Fruit fly (Drosophila melanogaster) whole organism, embryonic: ENCODE measurements around the gene CG43346.
A peak's percentile ranks its signal among the peaks of the same experiment; 100 is the strongest.

Source experiments
- CG10431 ChIP-seq: fragments of 200-800 bp; sonication (Bioruptor generic); optimal IDR thresholded peaks from 3 replicates; lab custom pipeline; 2018; ENCODE audit warnings: missing biosample characterization, mild to moderate bottlenecking, missing genetic modification characterization
- CG10543 ChIP-seq: fragments of 200-800 bp; sonication (Bioruptor generic); optimal IDR thresholded peaks from 3 replicates; lab custom pipeline; 2017; ENCODE audit warnings: missing biosample characterization, mild to moderate bottlenecking, missing genetic modification characterization, moderate library complexity
- CG10654 ChIP-seq: fragments of 200-800 bp; sonication (Bioruptor generic); optimal IDR thresholded peaks from 2 replicates; lab custom pipeline; 2016; ENCODE audit warnings: missing biosample characterization, missing genetic modification characterization
- CG10959 ChIP-seq: fragments of 200-800 bp; sonication (Bioruptor generic); IDR thresholded peaks from 2 replicates; pipeline ENCODE4 v1.3.6; 2022; ENCODE audit warnings: missing biosample characterization, missing genetic modification characterization
- CG11085 ChIP-seq: fragments of 200-800 bp; sonication (Bioruptor generic); IDR thresholded peaks from 2 replicates; pipeline ENCODE4 v1.3.6; 2022; ENCODE audit warnings: missing biosample characterization, missing genetic modification characterization
- CG12659 ChIP-seq: fragments of 200-800 bp; sonication (Bioruptor generic); optimal IDR thresholded peaks from 3 replicates; lab custom pipeline; 2017; ENCODE audit warnings: mild to moderate bottlenecking, missing biosample characterization, missing genetic modification reagents, missing genetic modification characterization
- CG12744 ChIP-seq: fragments of 200-800 bp; sonication (Bioruptor generic); optimal IDR thresholded peaks from 2 replicates; lab custom pipeline; 2016; ENCODE audit warnings: missing biosample characterization, missing genetic modification characterization
- CG13287 ChIP-seq: fragments of 200-800 bp; sonication (Bioruptor generic); IDR thresholded peaks from 2 replicates; pipeline ENCODE4 v1.3.6; 2022; ENCODE audit warnings: missing biosample characterization, missing genetic modification characterization; ENCODE audit not compliant: partially characterized antibody
- CG13775 ChIP-seq: fragments of 200-800 bp; sonication (Bioruptor generic); optimal IDR thresholded peaks from 3 replicates; lab custom pipeline; 2017; ENCODE audit warnings: missing biosample characterization, mild to moderate bottlenecking, missing genetic modification characterization
- CG14014 ChIP-seq: fragments of 200-800 bp; sonication (Bioruptor generic); IDR thresholded peaks from 2 replicates; pipeline ENCODE4 v1.3.6; 2022; ENCODE audit warnings: missing biosample characterization, missing genetic modification characterization
- CG14710 ChIP-seq: fragments of 200-800 bp; sonication (Bioruptor generic); optimal IDR thresholded peaks from 3 replicates; lab custom pipeline; 2019; ENCODE audit warnings: missing biosample characterization, mild to moderate bottlenecking, missing genetic modification characterization, moderate library complexity
- CG1529 ChIP-seq: fragments of 200-800 bp; sonication (Bioruptor generic); optimal IDR thresholded peaks from 3 replicates; lab custom pipeline; 2018; ENCODE audit warnings: missing biosample characterization, missing genetic modification characterization
- CG15479 ChIP-seq: fragments of 200-800 bp; sonication (Bioruptor generic); optimal IDR thresholded peaks from 3 replicates; lab custom pipeline; 2019; ENCODE audit warnings: missing biosample characterization, mild to moderate bottlenecking, missing genetic modification characterization, moderate library complexity
- CG17361 ChIP-seq: fragments of 200-800 bp; sonication (Bioruptor generic); IDR thresholded peaks from 3 replicates; pipeline ENCODE4 v1.3.6; 2022; ENCODE audit warnings: missing biosample characterization, missing genetic modification characterization
- CG17568 ChIP-seq: fragments of 200-800 bp; sonication (Bioruptor generic); optimal IDR thresholded peaks from 2 replicates; lab custom pipeline; 2018; ENCODE audit warnings: missing biosample characterization, mild to moderate bottlenecking, missing genetic modification characterization, moderate library complexity
- CG1832 ChIP-seq: fragments of 200-800 bp; sonication (Bioruptor generic); optimal IDR thresholded peaks from 2 replicates; lab custom pipeline; 2017; ENCODE audit warnings: missing biosample characterization, mild to moderate bottlenecking, missing genetic modification characterization, inconsistent platforms
- CG18619 ChIP-seq: fragments of 200-800 bp; sonication (Bioruptor generic); optimal IDR thresholded peaks from 3 replicates; lab custom pipeline; 2017; ENCODE audit warnings: missing biosample characterization, mild to moderate bottlenecking, missing genetic modification characterization
- CG30403 ChIP-seq: fragments of 200-800 bp; sonication (Bioruptor generic); optimal IDR thresholded peaks from 3 replicates; lab custom pipeline; 2016; ENCODE audit warnings: missing biosample characterization, missing genetic modification characterization
- CG3281 ChIP-seq: fragments of 200-800 bp; sonication (Bioruptor generic); optimal IDR thresholded peaks from 3 replicates; lab custom pipeline; 2017; ENCODE audit warnings: missing biosample characterization, mild to moderate bottlenecking, missing genetic modification characterization
- CG34376 ChIP-seq: fragments of 200-800 bp; sonication (Bioruptor generic); optimal IDR thresholded peaks from 2 replicates; lab custom pipeline; 2018; ENCODE audit warnings: missing biosample characterization, mild to moderate bottlenecking, missing genetic modification characterization
- CG3838 ChIP-seq: fragments of 200-800 bp; sonication (Bioruptor generic); optimal IDR thresholded peaks from 3 replicates; lab custom pipeline; 2016; ENCODE audit warnings: missing biosample characterization, missing genetic modification characterization
- CG3995 ChIP-seq: fragments of 200-800 bp; sonication (Bioruptor generic); optimal IDR thresholded peaks from 3 replicates; lab custom pipeline; 2016; ENCODE audit warnings: missing biosample characterization, missing genetic modification characterization
- CG4404 ChIP-seq: fragments of 200-800 bp; sonication (Bioruptor generic); IDR thresholded peaks from 2 replicates; pipeline ENCODE4 v1.3.6; 2022; ENCODE audit warnings: missing biosample characterization, missing genetic modification characterization
- CG4854 ChIP-seq: fragments of 200-800 bp; sonication (Bioruptor generic); optimal IDR thresholded peaks from 2 replicates; lab custom pipeline; 2016; ENCODE audit warnings: missing biosample characterization, missing genetic modification characterization, inconsistent platforms
- CG5953 ChIP-seq: fragments of 200-800 bp; sonication (Bioruptor generic); IDR thresholded peaks from 2 replicates; pipeline ENCODE4 v1.3.6; 2022; ENCODE audit warnings: missing biosample characterization, missing genetic modification characterization
- CG8924 ChIP-seq: fragments of 200-800 bp; optimal IDR thresholded peaks from 3 replicates; lab custom pipeline; 2019; ENCODE audit warnings: missing biosample characterization, mild to moderate bottlenecking, missing genetic modification characterization, moderate library complexity
- Dll ChIP-seq: fragments of 200-800 bp; sonication (Bioruptor generic); IDR thresholded peaks from 4 replicates; pipeline ENCODE4 v1.3.6; 2022; ENCODE audit warnings: missing biosample characterization, missing genetic modification characterization; ENCODE audit not compliant: partially characterized antibody
- Dref ChIP-seq: fragments of 200-800 bp; sonication (Bioruptor generic); IDR thresholded peaks from 2 replicates; pipeline ENCODE4 v1.3.6; 2022; ENCODE audit warnings: missing biosample characterization, missing genetic modification characterization
- HmgD ChIP-seq: fragments of 200-800 bp; sonication (Bioruptor generic); optimal IDR thresholded peaks from 3 replicates; lab custom pipeline; 2016; ENCODE audit warnings: missing biosample characterization, missing genetic modification characterization
- Med ChIP-seq: fragments of 200-800 bp; sonication (Bioruptor generic); peaks from one replicate; lab custom pipeline; 2016; ENCODE audit warnings: missing biosample characterization, missing genetic modification characterization, mild to moderate bottlenecking, inconsistent platforms, moderate library complexity
- Ravus ChIP-seq: fragments of 200-800 bp; sonication (Bioruptor generic); IDR thresholded peaks from 2 replicates; pipeline ENCODE4 v1.3.6; 2022; ENCODE audit warnings: missing biosample characterization, missing genetic modification characterization
- Xrp1 ChIP-seq: fragments of 200-800 bp; sonication (Bioruptor generic); IDR thresholded peaks from 2 replicates; pipeline ENCODE4 v1.3.6; 2022; ENCODE audit warnings: missing biosample characterization, missing genetic modification characterization
- abd-A ChIP-seq: fragments of 200-800 bp; sonication (Bioruptor generic); optimal IDR thresholded peaks from 3 replicates; lab custom pipeline; 2019; ENCODE audit warnings: missing biosample characterization, mild to moderate bottlenecking, missing genetic modification characterization, moderate library complexity
- bbx ChIP-seq: fragments of 200-800 bp; sonication (Bioruptor generic); IDR thresholded peaks from 2 replicates; pipeline ENCODE4 v1.3.6; 2022; ENCODE audit warnings: missing biosample characterization, missing genetic modification characterization; ENCODE audit not compliant: partially characterized antibody
- bcd ChIP-seq: fragments of 200-800 bp; sonication (Bioruptor generic); optimal IDR thresholded peaks from 2 replicates; lab custom pipeline; 2017; ENCODE audit warnings: missing biosample characterization, mild to moderate bottlenecking, missing genetic modification characterization
- cas ChIP-seq: fragments of 200-800 bp; sonication (Bioruptor generic); IDR thresholded peaks from 2 replicates; pipeline ENCODE4 v1.3.6; 2022; ENCODE audit warnings: missing biosample characterization, missing genetic modification characterization
- disco-r ChIP-seq: fragments of 200-800 bp; sonication (Bioruptor generic); optimal IDR thresholded peaks from 2 replicates; lab custom pipeline; 2016; ENCODE audit warnings: missing biosample characterization, missing genetic modification characterization
- dysf ChIP-seq: fragments of 200-800 bp; sonication (Bioruptor generic); IDR thresholded peaks from 3 replicates; pipeline ENCODE4 v1.3.6; 2022; ENCODE audit warnings: missing biosample characterization, missing genetic modification characterization
- emc ChIP-seq: fragments of 200-800 bp; sonication (Bioruptor generic); optimal IDR thresholded peaks from 2 replicates; lab custom pipeline; 2016; ENCODE audit warnings: missing biosample characterization, missing genetic modification characterization
- eve ChIP-seq, 2 experiments: fragments of >200 bp; optimal IDR thresholded peaks; 2 replicates each; lab custom pipeline; 2017; ENCODE audit warnings: missing biosample characterization in 2 of 2, missing genetic modification characterization in 2 of 2
- jing ChIP-seq: fragments of 200-800 bp; sonication (Bioruptor generic); optimal IDR thresholded peaks from 2 replicates; lab custom pipeline; 2018; ENCODE audit warnings: missing biosample characterization, mild to moderate bottlenecking, missing genetic modification characterization
- lilli ChIP-seq: fragments of 200-800 bp; sonication (Bioruptor generic); optimal IDR thresholded peaks from 3 replicates; lab custom pipeline; 2016; ENCODE audit warnings: missing biosample characterization, missing genetic modification characterization
- pan ChIP-seq, 4 experiments: fragments of >200 bp in 3 of 4; fragments of 200-800 bp in 1 of 4; sonication (Bioruptor generic) in 1 of 4; optimal IDR thresholded peaks in 3 of 4; IDR thresholded peaks in 1 of 4; 2 replicates each; pipeline versions ENCODE4 v1.3.6 to Lab custom; 2017 to 2022; ENCODE audit warnings: missing biosample characterization in 2 of 4, missing genetic modification characterization in 2 of 4, mixed read lengths in 1 of 4
- pb ChIP-seq: fragments of 200-800 bp; sonication (Bioruptor generic); optimal IDR thresholded peaks from 3 replicates; lab custom pipeline; 2016; ENCODE audit warnings: missing biosample characterization, missing genetic modification characterization
- row ChIP-seq: fragments of 200-800 bp; sonication (Bioruptor generic); IDR thresholded peaks from 3 replicates; pipeline ENCODE4 v1.3.6; 2022; ENCODE audit warnings: missing biosample characterization, missing genetic modification characterization
- slou ChIP-seq: fragments of 200-800 bp; sonication (Bioruptor generic); optimal IDR thresholded peaks from 3 replicates; lab custom pipeline; 2016; ENCODE audit warnings: missing biosample characterization, missing genetic modification characterization
- sob ChIP-seq: fragments of 200-800 bp; sonication (Bioruptor generic); IDR thresholded peaks from 2 replicates; pipeline ENCODE4 v1.3.6; 2022; ENCODE audit warnings: missing biosample characterization, missing genetic modification characterization
- stc ChIP-seq: fragments of 200-800 bp; sonication (Bioruptor generic); IDR thresholded peaks from 2 replicates; pipeline ENCODE4 v1.3.6; 2022; ENCODE audit warnings: missing biosample characterization, missing genetic modification characterization
- tin ChIP-seq: fragments of 200-800 bp; sonication (Bioruptor generic); optimal IDR thresholded peaks from 3 replicates; lab custom pipeline; 2016; ENCODE audit warnings: missing biosample characterization, missing genetic modification characterization
- toy ChIP-seq: fragments of 200-800 bp; sonication (Bioruptor generic); IDR thresholded peaks from 2 replicates; pipeline ENCODE4 v1.3.6; 2022; ENCODE audit warnings: missing biosample characterization, missing genetic modification characterization
- zfh2 ChIP-seq: fragments of 200-800 bp; sonication (Bioruptor generic); optimal IDR thresholded peaks from 2 replicates; lab custom pipeline; 2016; ENCODE audit warnings: missing biosample characterization, missing genetic modification characterization

Gene CG43346

DNA sequence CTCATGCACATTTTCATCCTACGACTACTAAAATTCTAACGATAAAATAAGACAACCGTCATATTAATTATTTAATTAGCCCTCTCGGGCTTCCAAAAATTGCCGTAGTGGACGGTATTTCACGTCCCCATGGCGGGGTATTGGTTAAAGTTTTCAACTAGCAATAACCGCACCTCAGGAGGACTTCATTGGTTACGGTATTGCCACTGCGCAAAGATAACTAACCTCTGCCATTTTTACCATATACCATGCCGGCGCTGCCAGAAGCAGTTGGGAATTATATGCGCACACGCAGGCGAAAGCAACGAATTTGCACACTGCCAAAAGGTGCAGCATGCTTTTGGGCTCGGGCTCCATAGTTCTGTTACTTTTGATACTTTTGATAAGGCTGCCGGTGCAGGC lies 46.6 kb upstream of the CG43346 start (continued):
- peak; percentile 60 for TF ChIP-seq CG34376 (GFP tag; lab: Kevin White, UChicago)
- peak; percentile 81 for TF ChIP-seq lilli (GFP tag; lab: Kevin White, UChicago)
- TF ChIP-seq CG10543 (GFP tag; lab: Kevin White, UChicago): no peak
- TF ChIP-seq CG1529 (GFP tag; lab: Kevin White, UChicago): peak; percentile 31
- TF ChIP-seq CG12744 (GFP tag; lab: Kevin White, UChicago): peak; percentile 10
- TF ChIP-seq Ravus: no peak
- 0 out of 2 replicates have a peak, but pooled peaks have one; percentile 17 for TF ChIP-seq CG14014
- TF ChIP-seq bcd (GFP tag; lab: Kevin White, UChicago): peak; percentile 36
- TF ChIP-seq CG17568: no peak
- peak; percentile 21 for TF ChIP-seq CG14710 (tag; lab: Kevin White, UChicago)
- peak; percentile 22 for TF ChIP-seq CG10431
- no peak for TF ChIP-seq CG4404
- no peak for TF ChIP-seq CG5953 (GFP tag; lab: Robert Waterston, UW)
- TF ChIP-seq CG12659: no peak
- TF ChIP-seq Dref (GFP tag; lab: Robert Waterston, UW): no peak
- no peak for TF ChIP-seq CG1832 (GFP tag; lab: Kevin White, UChicago)
- TF ChIP-seq jing (GFP tag; lab: Kevin White, UChicago): no peak
- peak; percentile 94 for TF ChIP-seq Med
- TF ChIP-seq CG18619 (GFP tag; lab: Kevin White, UChicago): no peak
- TF ChIP-seq dysf (GFP tag; lab: Robert Waterston, UW): no peak
- 0 out of 2 replicates have a peak, but pooled peaks have one; percentile 11 for TF ChIP-seq toy (GFP tag; lab: Robert Waterston, UW)
- TF ChIP-seq CG3281 (GFP tag; lab: Kevin White, UChicago): peak; percentile 30
- peak; percentile 11 for TF ChIP-seq CG30403 (GFP tag; lab: Kevin White, UChicago)
- TF ChIP-seq CG17361 (GFP tag; lab: Robert Waterston, UW): peak; percentile 41; the same call in 1 of the 3 replicates
- TF ChIP-seq CG11085 (GFP tag; lab: Robert Waterston, UW): peak; percentile 42
- TF ChIP-seq Dll: no peak
- TF ChIP-seq CG4854 (GFP tag; lab: Kevin White, UChicago): peak; percentile 48
- TF ChIP-seq CG13775: peak; percentile 13
- TF ChIP-seq CG15479 (GFP tag; lab: Kevin White, UChicago): peak; percentile 21
- no peak for TF ChIP-seq CG3838 (GFP tag; lab: Kevin White, UChicago)
- TF ChIP-seq CG3995 (GFP tag; lab: Kevin White, UChicago): peak; percentile 53
- TF ChIP-seq eve (GFP tag; optimal IDR thresholded peaks at IDR 0.05; lab: Kevin White, UChicago): no peak
- peak; percentile 62; the same call in 1 of the 2 replicates for TF ChIP-seq CG10959
- peak; percentile 50; the same call in 1 of the 2 replicates for TF ChIP-seq stc
- peak; percentile 52 for TF ChIP-seq Xrp1 (GFP tag; lab: Robert Waterston, UW)
- TF ChIP-seq abd-A (tag; lab: Kevin White, UChicago): no peak
- peak; percentile 3 for TF ChIP-seq pb
- peak; percentile 61 for TF ChIP-seq sob (GFP tag; lab: Robert Waterston, UW)
- TF ChIP-seq tin (GFP tag; lab: Kevin White, UChicago): peak; percentile 39
- TF ChIP-seq pan (optimal IDR thresholded peaks at IDR 0.05; lab: Kevin White, UChicago): no peak
- peak in 1 of 2 experiments; percentile 36 for TF ChIP-seq pan (GFP tag; optimal IDR thresholded peaks at IDR 0.05 in 1 of 2, IDR thresholded peaks at IDR 0.05 in 1 of 2)
- peak; percentile 12 for TF ChIP-seq CG10654 (GFP tag; lab: Kevin White, UChicago)
- TF ChIP-seq bbx (GFP tag; lab: Robert Waterston, UW): peak; percentile 72
- TF ChIP-seq CG8924 (tag; lab: Kevin White, UChicago): peak; percentile 39
- TF ChIP-seq CG13287 (GFP tag; lab: Robert Waterston, UW): peak; percentile 44; the same call in 1 of the 2 replicates
- peak; percentile 51 for TF ChIP-seq zfh2 (GFP tag; lab: Kevin White, UChicago)
- TF ChIP-seq cas: 0 out of 2 replicates have a peak, but pooled peaks have one; percentile 38
- TF ChIP-seq HmgD (GFP tag; lab: Kevin White, UChicago): peak; percentile 19
- 0 out of 3 replicates have a peak, but pooled peaks have one; percentile 10 for TF ChIP-seq row
- no peak for TF ChIP-seq disco-r
- TF ChIP-seq emc (GFP tag; lab: Kevin White, UChicago): no peak
- TF ChIP-seq slou (GFP tag; lab: Kevin White, UChicago): no peak
